Worm (Caenorhabditis elegans) whole organism, L1 larva: ENCODE results near the gene Y105C5B.11.

Experiments
- C16A3.4 ChIP-seq: fragments of 150-350 bp; optimal IDR thresholded peaks from 2 replicates; lab custom pipeline; 2014; ENCODE audit warnings: missing biosample characterization, missing genetic modification characterization
- blmp-1 ChIP-seq: fragments of 150-350 bp; optimal IDR thresholded peaks from 2 replicates; lab custom pipeline; 2014; ENCODE audit warnings: missing biosample characterization, missing genetic modification characterization
- nhr-28 ChIP-seq: fragments of 150-350 bp; optimal IDR thresholded peaks from 2 replicates; lab custom pipeline; 2014; ENCODE audit warnings: missing biosample characterization, missing genetic modification characterization
- pag-3 ChIP-seq: sonication (generic microtip); optimal IDR thresholded peaks from 2 replicates; lab custom pipeline; 2017; ENCODE audit warnings: missing genetic modification characterization, mild to moderate bottlenecking, missing compliant biosample characterization, antibody characterized with exemption, borderline replicate concordance; ENCODE audit not compliant: insufficient read depth
- rnt-1 ChIP-seq: sonication (generic microtip); optimal IDR thresholded peaks from 2 replicates; lab custom pipeline; 2016; ENCODE audit warnings: mild to moderate bottlenecking, missing genetic modification characterization, moderate library complexity, missing compliant biosample characterization
- unc-130 ChIP-seq: fragments of 150-350 bp; optimal IDR thresholded peaks from 2 replicates; lab custom pipeline; 2017; ENCODE audit warnings: missing biosample characterization, missing genetic modification characterization, inconsistent platforms
- unc-62 ChIP-seq: fragments of 150-350 bp; optimal IDR thresholded peaks from 2 replicates; lab custom pipeline; 2014; ENCODE audit warnings: missing biosample characterization, missing genetic modification reagents, missing genetic modification characterization

DNA sequence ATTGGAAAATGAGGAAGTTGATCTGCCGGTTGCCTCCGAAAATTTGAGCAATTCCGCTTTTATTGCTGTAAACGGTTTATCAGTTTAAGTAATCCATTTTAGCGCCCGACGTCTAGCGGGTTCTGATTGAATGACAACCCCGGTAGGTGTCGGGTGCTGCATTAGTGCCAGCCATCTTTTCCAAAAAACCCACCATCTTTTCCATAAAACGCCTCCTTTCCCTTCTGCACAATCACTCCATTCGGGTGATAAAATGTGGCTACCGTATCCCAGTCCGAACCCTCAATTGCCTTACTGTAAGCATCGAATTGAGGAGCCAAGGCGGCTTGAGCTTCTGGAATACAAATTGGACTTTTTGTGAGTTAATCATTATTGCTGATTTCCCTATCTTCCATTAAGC is 41.1 kb downstream of the Y105C5B.11 start:
- TF ChIP-seq nhr-28 (tag; lab: Kevin White, UChicago) (no peak), unc-62 (no peak), unc-130 (tag; lab: Kevin White, UChicago) (no peak), C16A3.4 (no peak), rnt-1 (tag; lab: Kevin White, UChicago) (no peak), blmp-1 (tag; lab: Kevin White, UChicago) (no peak), pag-3 (tag; lab: Kevin White, UChicago) (no peak)
